Worm (Caenorhabditis elegans): ENCODE data around the gene dmsr-10.

dmsr-10 gene

DNA sequence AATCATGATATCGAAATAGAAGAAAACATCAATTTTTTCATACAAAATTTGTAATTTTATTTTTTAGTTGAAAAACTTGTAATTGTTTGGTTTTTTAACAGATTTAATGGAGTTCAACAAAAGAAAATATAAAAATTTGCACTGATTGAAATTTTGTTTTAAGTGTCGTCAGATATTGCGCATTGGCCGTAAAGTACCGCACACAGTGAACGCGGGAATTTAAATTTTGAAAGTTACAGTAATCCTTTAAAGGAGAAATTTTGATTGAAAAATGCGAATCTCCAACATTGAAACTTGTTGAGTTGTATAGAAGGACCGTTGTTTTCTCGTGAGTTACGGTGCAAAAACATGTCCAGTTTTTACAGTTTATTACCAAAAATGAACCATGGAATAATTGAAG, 8.8 kb downstream of the dmsr-10 start:
- TF ChIP-seq ceh-16 (tag; optimal IDR thresholded peaks at IDR 0.05): no peak
- TF ChIP-seq lsy-2 (tag; optimal IDR thresholded peaks at IDR 0.05): peak in 1 of 2 experiments; percentile 27
- TF ChIP-seq elt-3 (tag; optimal IDR thresholded peaks at IDR 0.05): no peak
- no peak for TF ChIP-seq nhr-21 (tag; optimal IDR thresholded peaks at IDR 0.05)

DNA sequence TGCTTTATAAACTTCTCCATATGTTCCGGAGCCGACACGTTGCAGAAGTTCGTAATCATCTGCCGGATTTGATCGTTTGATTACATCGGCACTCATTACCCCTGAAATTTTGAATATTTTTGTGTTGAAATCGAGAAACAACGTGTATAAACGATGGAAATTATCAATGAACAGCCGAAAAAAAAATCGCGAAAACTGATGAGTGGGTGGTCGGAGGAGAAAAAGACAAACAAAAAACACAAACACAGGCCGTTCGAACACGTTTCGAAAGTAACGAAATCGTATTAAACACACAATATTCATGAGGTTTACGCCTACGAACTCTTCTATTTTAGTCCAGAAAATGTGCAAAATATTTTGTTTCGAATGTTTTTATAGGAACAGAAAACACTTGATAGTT, 9.2 kb downstream of the dmsr-10 start, which contains the start of gene gck-2:
Gene gck-2 (minus strand): TSS at position 101 of the 400 bp plus-strand sequence.
- TF ChIP-seq crh-2 (tag; optimal IDR thresholded peaks at IDR 0.05) (no peak), nhr-25 (tag; optimal IDR thresholded peaks at IDR 0.05) (no peak), lsy-2 (tag; optimal IDR thresholded peaks at IDR 0.05) (no peak), zag-1 (tag; optimal IDR thresholded peaks at IDR 0.05) (no peak), Y55F3AM.14 (GFP tag; optimal IDR thresholded peaks at IDR 0.05) (no peak), nhr-6 (tag; optimal IDR thresholded peaks at IDR 0.05) (no peak)

DNA sequence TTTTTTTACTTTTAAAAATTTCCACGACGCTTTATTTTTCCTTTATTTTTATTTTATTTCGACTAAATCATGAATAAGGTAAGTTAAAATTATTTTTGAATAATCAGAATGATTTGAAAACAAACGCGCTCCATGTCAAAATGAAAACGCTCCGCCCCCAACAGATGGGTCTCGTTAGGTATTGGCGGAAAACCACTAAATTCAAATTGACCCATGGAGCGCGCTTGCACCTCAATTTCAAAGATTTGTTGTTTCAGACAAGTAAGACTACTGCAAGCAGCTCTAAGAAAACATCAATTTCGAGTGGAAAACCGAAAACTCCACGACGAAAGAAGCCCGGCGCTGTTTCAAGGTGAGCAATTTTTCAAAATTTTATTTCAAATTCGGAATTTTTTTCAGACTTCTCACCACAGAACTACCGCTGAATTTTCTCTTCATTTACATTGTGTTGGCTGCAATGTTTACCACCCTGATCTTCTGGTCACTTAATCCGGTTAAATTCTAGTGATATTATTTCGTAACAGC, 13.8 kb downstream of the dmsr-10 start, which contains the start of gene ZC404.2:
Gene ZC404.2 (plus strand): TSS at position 47 of the 525 bp plus-strand sequence.
- TF ChIP-seq nhr-129 (tag; optimal IDR thresholded peaks at IDR 0.05): no peak
- TF ChIP-seq sma-3 (GFP tag; optimal IDR thresholded peaks at IDR 0.05): no peak
- TF ChIP-seq Y55F3AM.14 (GFP tag; optimal IDR thresholded peaks at IDR 0.05): no peak
- TF ChIP-seq alr-1 (tag; optimal IDR thresholded peaks at IDR 0.05): no peak
- no peak for TF ChIP-seq nhr-77 (tag; optimal IDR thresholded peaks at IDR 0.05)
- TF ChIP-seq nhr-25 (tag; optimal IDR thresholded peaks at IDR 0.05): no peak
- no peak for TF ChIP-seq snpc-4 (tag; optimal IDR thresholded peaks at IDR 0.05)
- no peak for TF ChIP-seq gmeb-1 (tag; optimal IDR thresholded peaks at IDR 0.05)
- no peak for TF ChIP-seq fos-1 (tag; optimal IDR thresholded peaks at IDR 0.05)
- TF ChIP-seq sma-9 (GFP tag; optimal IDR thresholded peaks at IDR 0.05): no peak
- TF ChIP-seq sma-9 (tag; optimal IDR thresholded peaks at IDR 0.05): no peak
- TF ChIP-seq elt-1 (tag; optimal IDR thresholded peaks at IDR 0.05): no peak
- no peak for TF ChIP-seq nhr-10 (tag; optimal IDR thresholded peaks at IDR 0.05)

DNA sequence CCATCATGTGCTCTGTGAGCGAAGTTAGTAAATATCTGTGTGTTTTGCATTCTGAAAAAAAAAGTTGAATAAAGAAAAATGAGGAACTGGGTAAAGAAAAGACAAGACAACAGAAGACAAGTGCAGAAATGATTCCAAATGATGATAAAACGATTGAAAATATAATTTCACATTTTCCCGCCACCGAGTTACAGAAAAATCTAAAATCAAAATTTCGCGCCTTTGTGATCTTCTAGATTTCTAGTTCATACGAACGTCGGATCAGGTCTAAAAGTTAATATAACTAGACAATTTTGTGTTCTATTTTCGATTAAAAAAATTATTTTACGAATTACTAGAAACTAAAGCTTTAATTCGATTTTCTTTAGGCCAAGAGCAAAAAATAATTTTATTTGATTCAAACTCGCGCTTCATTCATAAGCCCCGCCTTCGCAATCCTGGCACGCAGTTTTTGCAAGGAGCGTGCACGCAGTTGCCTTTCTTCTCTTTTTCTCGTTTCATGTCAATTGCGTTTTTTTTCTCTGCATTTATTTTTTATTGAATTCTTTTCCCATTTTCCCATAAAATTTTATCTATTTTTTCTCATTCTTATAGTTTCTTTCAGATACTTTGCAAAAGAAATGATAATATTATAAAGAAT, 16.8 kb downstream of the dmsr-10 start, which contains the start of the genes spn-4 and spe-39:
Gene spn-4 (minus strand): TSS at position 51 of the 640 bp plus-strand sequence.
Gene spe-39 (plus strand): TSS at position 599 of the 640 bp plus-strand sequence.
- TF ChIP-seq crh-2 (tag; optimal IDR thresholded peaks at IDR 0.05) (peak; percentile 55), nhr-10 (tag; optimal IDR thresholded peaks at IDR 0.05) (no peak), R02D3.7 (tag; optimal IDR thresholded peaks at IDR 0.05) (peak; percentile 45), snpc-4 (tag; optimal IDR thresholded peaks at IDR 0.05) (peak; percentile 3), nhr-6 (tag; optimal IDR thresholded peaks at IDR 0.05) (no peak), ztf-1 (GFP tag; conservative IDR thresholded peaks at IDR 0.05) (no peak), elt-1 (tag; optimal IDR thresholded peaks at IDR 0.05) (no peak), nhr-25 (tag; optimal IDR thresholded peaks at IDR 0.05) (no peak), fos-1 (tag; optimal IDR thresholded peaks at IDR 0.05) (peak; percentile 32), F13H6.1 (tag; optimal IDR thresholded peaks at IDR 0.05) (peak; percentile 74), unc-62 (GFP tag; optimal IDR thresholded peaks at IDR 0.05) (no peak), ZK546.5 (tag; optimal IDR thresholded peaks at IDR 0.05) (no peak), aly-2 (tag; optimal IDR thresholded peaks at IDR 0.05) (no peak), unc-55 (GFP tag; optimal IDR thresholded peaks at IDR 0.05) (peak; percentile 90), sma-9 (GFP tag; optimal IDR thresholded peaks at IDR 0.05) (peak; percentile 88), sma-9 (tag; optimal IDR thresholded peaks at IDR 0.05) (no peak), zag-1 (tag; optimal IDR thresholded peaks at IDR 0.05) (peak; percentile 2), lin-39 (tag; optimal IDR thresholded peaks at IDR 0.05) (no peak), lin-11 (tag; optimal IDR thresholded peaks at IDR 0.05) (peak; percentile 71), nhr-21 (tag; optimal IDR thresholded peaks at IDR 0.05) (peak; percentile 30), nhr-11 (tag; optimal IDR thresholded peaks at IDR 0.05) (no peak), ztf-11 (tag; optimal IDR thresholded peaks at IDR 0.05) (peak; percentile 25), mab-5 (tag; optimal IDR thresholded peaks at IDR 0.05) (peak; percentile 75), ztf-4 (tag; optimal IDR thresholded peaks at IDR 0.05) (no peak), nhr-77 (tag; optimal IDR thresholded peaks at IDR 0.05) (no peak), ceh-16 (tag; optimal IDR thresholded peaks at IDR 0.05) (peak; percentile 38), dmd-4 (tag; optimal IDR thresholded peaks at IDR 0.05) (no peak), sem-4 (tag; optimal IDR thresholded peaks at IDR 0.05) (peak; percentile 62), mdl-1 (tag; optimal IDR thresholded peaks at IDR 0.05) (peak in 1 of 2 experiments; percentile 10), nhr-237 (tag; optimal IDR thresholded peaks at IDR 0.05) (no peak), Y55F3AM.14 (GFP tag; optimal IDR thresholded peaks at IDR 0.05) (no peak), nhr-23 (tag; optimal IDR thresholded peaks at IDR 0.05) (no peak), peb-1 (tag; optimal IDR thresholded peaks at IDR 0.05) (no peak), C34F6.9 (tag; optimal IDR thresholded peaks at IDR 0.05) (peak; percentile 80), mbf-1 (tag; optimal IDR thresholded peaks at IDR 0.05) (no peak), ceh-82 (tag; optimal IDR thresholded peaks at IDR 0.05) (no peak), blmp-1 (tag; optimal IDR thresholded peaks at IDR 0.05; ENCODE audit: insufficient read depth) (peak; percentile 24), sma-3 (GFP tag; optimal IDR thresholded peaks at IDR 0.05) (peak; percentile 71), unc-39 (tag; optimal IDR thresholded peaks at IDR 0.05) (no peak), lin-13 (GFP tag; optimal IDR thresholded peaks at IDR 0.05) (peak; percentile 64), alr-1 (tag; optimal IDR thresholded peaks at IDR 0.05) (no peak)
